Fruit fly (Drosophila melanogaster) S2 (cell line): ENCODE data around the gene zetaCOP.

ENCODE experiments used
- CG8478 ChIP-seq: fragments of >200 bp; optimal IDR thresholded peaks from 2 replicates; lab custom pipeline; 2018
- CTCF ChIP-seq, 2 experiments: fragments of >200 bp; optimal IDR thresholded peaks; 2 replicates each; lab custom pipeline; 2018

DNA sequence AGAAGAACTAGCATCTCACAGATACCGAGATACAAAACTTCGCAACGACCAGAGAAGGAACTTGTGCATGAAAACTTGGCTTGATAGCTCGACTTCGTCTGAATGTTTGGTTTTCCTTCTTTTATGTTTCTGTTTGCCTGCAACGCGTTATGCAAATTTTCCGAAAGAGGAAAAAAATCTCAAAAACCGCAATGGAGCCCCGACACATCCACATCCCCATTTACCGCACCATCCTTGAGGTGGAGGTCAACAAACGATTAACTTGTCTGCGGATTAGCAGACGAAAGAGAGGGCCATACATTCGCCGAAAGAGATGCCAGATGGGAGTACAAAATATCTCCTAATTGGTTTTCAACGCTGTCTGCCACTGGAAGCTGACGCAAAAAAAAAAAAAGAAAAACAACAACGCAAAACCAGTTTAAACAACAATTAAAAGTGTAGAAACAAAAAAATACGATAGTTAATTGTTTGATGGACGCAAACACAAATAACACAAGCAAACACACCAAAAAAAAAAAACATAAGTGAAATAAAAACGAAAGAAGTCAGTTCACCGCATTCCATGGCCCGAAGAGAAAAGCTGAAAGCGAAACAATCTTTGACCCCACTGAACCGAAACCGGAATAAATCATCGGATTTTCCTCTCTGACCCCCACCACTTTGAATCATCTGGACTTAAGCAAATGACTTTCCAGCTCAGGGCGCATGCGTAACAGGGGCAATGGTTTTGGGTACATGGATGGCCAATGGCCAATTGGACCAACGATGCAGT is 21.9 kb upstream of the zetaCOP start:
- no peak for TF ChIP-seq CTCF (optimal IDR thresholded peaks at IDR 0.05; lab: Kevin White, UChicago)
- TF ChIP-seq CG8478 (lab: Kevin White, UChicago): no peak
